Worm (Caenorhabditis elegans): ENCODE results near the gene clec-21.
"Not testable (repeated sequence)": the region's sequence is repeated elsewhere in the genome, so short reads cannot be mapped to it uniquely, and the experiment has no call there.

Gene clec-21

ce11 chrII:1560839-1561238 is 23.2 kb downstream of the clec-21 start:
- TF ChIP-seq sem-4 (tag; optimal IDR thresholded peaks at IDR 0.05) (no peak), nhr-129 (tag; optimal IDR thresholded peaks at IDR 0.05) (no peak), lin-39 (tag; optimal IDR thresholded peaks at IDR 0.05) (no peak), mbf-1 (tag; optimal IDR thresholded peaks at IDR 0.05) (no peak)

ce11 chrII:1556217-1556616 is 27.8 kb downstream of the clec-21 start, which contains the start of the genes fbxb-54 and fbxb-50:
fbxb-54 (minus strand) TSS chrII:1556317.
fbxb-50 (plus strand) TSS chrII:1556443.
- not testable (repeated sequence) for TF ChIP-seq lsy-2, sem-4, nhr-6 (tag; optimal IDR thresholded peaks at IDR 0.05)

- TF ChIP-seq ZK546.5 (tag; optimal IDR thresholded peaks at IDR 0.05), result no peak
- no peak for TF ChIP-seq nhr-10 (tag; optimal IDR thresholded peaks at IDR 0.05)
- no peak for TF ChIP-seq mdl-1 (tag; optimal IDR thresholded peaks at IDR 0.05)
- TF ChIP-seq egl-27 (tag; optimal IDR thresholded peaks at IDR 0.05), result no peak
- no peak for TF ChIP-seq ztf-4 (tag; optimal IDR thresholded peaks at IDR 0.05)
- TF ChIP-seq mbf-1 (tag; optimal IDR thresholded peaks at IDR 0.05), result no peak
- no peak for TF ChIP-seq alr-1 (tag; optimal IDR thresholded peaks at IDR 0.05)
- no peak for TF ChIP-seq fos-1 (tag; optimal IDR thresholded peaks at IDR 0.05)
- no peak for TF ChIP-seq ceh-16 (tag; optimal IDR thresholded peaks at IDR 0.05)
- no peak for TF ChIP-seq nhr-12 (tag; optimal IDR thresholded peaks at IDR 0.05)
- TF ChIP-seq aly-2 (tag; optimal IDR thresholded peaks at IDR 0.05), result no peak
- no peak for TF ChIP-seq nhr-23 (tag; optimal IDR thresholded peaks at IDR 0.05)
- TF ChIP-seq unc-62 (GFP tag; optimal IDR thresholded peaks at IDR 0.05), result no peak
- TF ChIP-seq nhr-6 (tag; optimal IDR thresholded peaks at IDR 0.05), result no peak
- TF ChIP-seq unc-39 (tag; optimal IDR thresholded peaks at IDR 0.05), result no peak
- TF ChIP-seq elt-3 (tag; optimal IDR thresholded peaks at IDR 0.05), result no peak
- TF ChIP-seq snpc-4 (tag; optimal IDR thresholded peaks at IDR 0.05), result no peak
- no peak for TF ChIP-seq lin-13 (GFP tag; optimal IDR thresholded peaks at IDR 0.05)
- no peak for TF ChIP-seq nhr-25 (tag; optimal IDR thresholded peaks at IDR 0.05)
- TF ChIP-seq ztf-11 (tag; optimal IDR thresholded peaks at IDR 0.05), result no peak
Observed at ce11 chrII:1550501-1550900, 33.5 kb downstream of the clec-21 start, which contains the start of the genes fbxb-52 and fbxb-51. fbxb-52 (minus strand) TSS chrII:1550601. fbxb-51 (plus strand) TSS chrII:1550712.

ce11 chrII:1545625-1546024 is 38.4 kb downstream of the clec-21 start, which contains the start of gene K05F6.12:
K05F6.12 (plus strand) TSS chrII:1545925.
- TF ChIP-seq nhr-25 (tag; optimal IDR thresholded peaks at IDR 0.05), result no peak
- no peak for TF ChIP-seq aly-2 (tag; optimal IDR thresholded peaks at IDR 0.05)
- TF ChIP-seq nhr-11 (tag; optimal IDR thresholded peaks at IDR 0.05), result no peak
- TF ChIP-seq unc-39 (tag; optimal IDR thresholded peaks at IDR 0.05), result no peak
- TF ChIP-seq alr-1 (tag; optimal IDR thresholded peaks at IDR 0.05), result no peak
- TF ChIP-seq ztf-11 (tag; optimal IDR thresholded peaks at IDR 0.05), result no peak
- TF ChIP-seq nhr-77 (tag; optimal IDR thresholded peaks at IDR 0.05), result no peak
- TF ChIP-seq gmeb-1 (tag; optimal IDR thresholded peaks at IDR 0.05), result no peak
- TF ChIP-seq blmp-1 (tag; optimal IDR thresholded peaks at IDR 0.05; ENCODE audit: insufficient read depth), result no peak
- no peak for TF ChIP-seq lin-39 (tag; optimal IDR thresholded peaks at IDR 0.05)
- TF ChIP-seq fos-1 (tag; optimal IDR thresholded peaks at IDR 0.05), result no peak
- no peak for TF ChIP-seq skn-1 (tag; optimal IDR thresholded peaks at IDR 0.05)
- no peak for TF ChIP-seq snpc-4 (tag; optimal IDR thresholded peaks at IDR 0.05)
- no peak for TF ChIP-seq lin-11 (tag; optimal IDR thresholded peaks at IDR 0.05)
- TF ChIP-seq ztf-1 (GFP tag; conservative IDR thresholded peaks at IDR 0.05), result no peak
- no peak for TF ChIP-seq sma-3 (GFP tag; optimal IDR thresholded peaks at IDR 0.05)
- no peak for TF ChIP-seq sem-4 (tag; optimal IDR thresholded peaks at IDR 0.05)

- TF ChIP-seq aly-2 (tag; optimal IDR thresholded peaks at IDR 0.05); sma-3 (GFP tag; optimal IDR thresholded peaks at IDR 0.05); nhr-237 (tag; optimal IDR thresholded peaks at IDR 0.05): not testable (repeated sequence)
Observed at ce11 chrII:1543182-1543581, 40.9 kb downstream of the clec-21 start, which contains the start of gene K05F6.4. K05F6.4 (plus strand) TSS chrII:1543482.

ce11 chrII:1540628-1541027 is 43.4 kb downstream of the clec-21 start, which contains the start of gene poml-4:
poml-4 (plus strand) TSS chrII:1540928.
- not testable (repeated sequence) for TF ChIP-seq peb-1, nhr-10, gmeb-1 (tag; optimal IDR thresholded peaks at IDR 0.05)
